Worm (Caenorhabditis elegans): ENCODE measurements around the gene acy-3.

acy-3 gene

ce11 chrIII:3729520-3729919 is 56.8 kb downstream of the acy-3 start, which contains the start of gene F34D10.9:
TSS of gene F34D10.9 (minus strand) at chrIII:3729620.
- TF ChIP-seq scrt-1 (GFP tag; IDR thresholded peaks at IDR 0.05) (no peak), hmbx-1 (tag; optimal IDR thresholded peaks at IDR 0.05) (no peak), tbx-11 (GFP tag; IDR thresholded peaks at IDR 0.05) (no peak), tra-4 (tag; optimal IDR thresholded peaks at IDR 0.05) (no peak), aly-1 (tag; optimal IDR thresholded peaks at IDR 0.05) (no peak), sea-1 (GFP tag; conservative IDR thresholded peaks at IDR 0.05) (no peak), ceh-13 (GFP tag; optimal IDR thresholded peaks at IDR 0.05) (no peak)

- no peak for TF ChIP-seq aly-1 (tag; optimal IDR thresholded peaks at IDR 0.05)
- no peak for TF ChIP-seq ama-1 (optimal IDR thresholded peaks at IDR 0.05)
- TF ChIP-seq sea-1 (GFP tag; conservative IDR thresholded peaks at IDR 0.05) = no peak
- no peak for TF ChIP-seq scrt-1 (GFP tag; IDR thresholded peaks at IDR 0.05)
- no peak for TF ChIP-seq F13C5.2 (tag; optimal IDR thresholded peaks at IDR 0.05)
- TF ChIP-seq B0310.2 (tag; optimal IDR thresholded peaks at IDR 0.05) = no peak
- TF ChIP-seq ets-7 (tag; optimal IDR thresholded peaks at IDR 0.05) = no peak
- no peak for TF ChIP-seq ceh-36 (tag; optimal IDR thresholded peaks at IDR 0.05)
Observed at ce11 chrIII:3726443-3726842, 59.8 kb downstream of the acy-3 start, which contains the start of gene gldi-5. TSS of gene gldi-5 (minus strand) at chrIII:3726500.
